Worm (Caenorhabditis elegans): ENCODE data around the gene T03D8.6.

ce11 chrV:20851847-20852386 is 31.8 kb upstream of the T03D8.6 start, which contains the start of gene ndua-1:
- no peak for TF ChIP-seq alr-1 (tag; optimal IDR thresholded peaks at IDR 0.05; ENCODE audit: borderline replicate concordance)
- TF ChIP-seq fos-1 (tag; optimal IDR thresholded peaks at IDR 0.05) = no peak
- TF ChIP-seq jun-1 (tag; optimal IDR thresholded peaks at IDR 0.05) = no peak
- TF ChIP-seq lsy-2 (tag; optimal IDR thresholded peaks at IDR 0.05) = peak; percentile 59 to 71
- peak; percentile 6 for TF ChIP-seq unc-130 (tag; optimal IDR thresholded peaks at IDR 0.05)
- TF ChIP-seq ztf-4 (tag; optimal IDR thresholded peaks at IDR 0.05) = no peak
- TF ChIP-seq isw-1 (GFP tag; IDR thresholded peaks at IDR 0.05) = no peak
- peak in 2 of 3 experiments; percentile 22 to 23 for TF ChIP-seq dpl-1 (GFP tag; optimal IDR thresholded peaks at IDR 0.05)
- no peak for TF ChIP-seq nhr-237 (tag; optimal IDR thresholded peaks at IDR 0.05)
- TF ChIP-seq mep-1 (tag; optimal IDR thresholded peaks at IDR 0.05) = no peak
- no peak for TF ChIP-seq ama-1 (optimal IDR thresholded peaks at IDR 0.05)
- TF ChIP-seq sox-4 (tag; optimal IDR thresholded peaks at IDR 0.05) = peak; percentile 27
- TF ChIP-seq pag-3 (tag; optimal IDR thresholded peaks at IDR 0.05; ENCODE audit: borderline replicate concordance, insufficient read depth) = no peak
